Fruit fly (Drosophila melanogaster): ENCODE measurements around the gene snsl.

snsl gene

DNA sequence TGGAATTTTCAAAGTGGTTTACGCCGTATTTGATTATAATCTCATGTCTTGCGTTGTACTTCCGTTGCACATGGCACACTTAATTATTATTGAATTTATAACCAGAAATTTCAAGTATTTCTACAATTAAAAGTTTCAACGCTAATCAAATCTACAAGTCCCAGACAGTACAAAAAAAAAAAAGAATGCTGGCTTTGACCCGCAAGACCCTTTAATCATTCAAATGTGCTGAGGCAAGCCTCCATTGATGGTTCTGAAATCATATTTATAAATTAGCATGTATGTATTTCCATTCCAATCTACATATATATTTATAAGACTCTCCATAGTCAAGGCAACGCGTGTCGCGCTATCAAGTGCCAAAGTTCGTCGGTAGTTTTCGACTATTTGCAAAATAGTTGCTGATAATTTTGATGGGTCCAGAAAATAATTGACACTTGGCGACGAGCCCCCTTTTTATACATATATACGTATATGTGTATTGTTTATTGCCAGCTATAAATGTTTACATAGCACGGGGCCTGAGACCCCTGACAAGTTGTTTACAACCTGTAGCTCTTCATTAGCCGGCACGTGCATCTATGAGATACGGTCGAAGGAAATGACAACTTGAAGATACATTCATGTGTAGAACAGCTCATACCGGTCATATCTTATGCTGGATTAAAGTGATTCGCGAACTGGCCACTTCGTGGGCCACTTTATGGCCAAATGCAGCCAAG is 9.9 kb downstream of the snsl start (continued):
- no peak for TF ChIP-seq lov (optimal IDR thresholded peaks at IDR 0.05)
- TF ChIP-seq lov (GFP tag; IDR thresholded peaks at IDR 0.05), result no peak
- no peak for TF ChIP-seq Aef1 (GFP tag; IDR thresholded peaks at IDR 0.05)
- TF ChIP-seq CG17186 (GFP tag; optimal IDR thresholded peaks at IDR 0.05), result no peak
- TF ChIP-seq pfk (GFP tag; optimal IDR thresholded peaks at IDR 0.05), result no peak
- no peak for TF ChIP-seq CHES-1-like (GFP tag; optimal IDR thresholded peaks at IDR 0.05)
- TF ChIP-seq dpn (GFP tag; optimal IDR thresholded peaks at IDR 0.05), result no peak
- TF ChIP-seq CG31365 (tag; optimal IDR thresholded peaks at IDR 0.05), result no peak
- TF ChIP-seq CG16813 (GFP tag; IDR thresholded peaks at IDR 0.05; ENCODE audit: partially characterized antibody), result 0 out of 3 replicates have a peak, but pooled peaks have one; percentile 8
- TF ChIP-seq MESR4 (GFP tag; optimal IDR thresholded peaks at IDR 0.05), result no peak
- TF ChIP-seq corto (GFP tag; optimal IDR thresholded peaks at IDR 0.05), result no peak
- no peak for TF ChIP-seq oc (tag; optimal IDR thresholded peaks at IDR 0.05)
- TF ChIP-seq CG30403 (GFP tag; optimal IDR thresholded peaks at IDR 0.05), result no peak
- no peak for TF ChIP-seq CG9727 (GFP tag; optimal IDR thresholded peaks at IDR 0.05)
- TF ChIP-seq abd-A (tag; optimal IDR thresholded peaks at IDR 0.05), result peak; percentile 30
- TF ChIP-seq CG6854 (GFP tag; optimal IDR thresholded peaks at IDR 0.05), result no peak
- TF ChIP-seq Jarid2 (GFP tag; optimal IDR thresholded peaks at IDR 0.05), result no peak
- TF ChIP-seq cg (GFP tag; optimal IDR thresholded peaks at IDR 0.05), result no peak
- no peak for TF ChIP-seq CG18476 (GFP tag; optimal IDR thresholded peaks at IDR 0.05)
- no peak for TF ChIP-seq BtbVII (GFP tag; optimal IDR thresholded peaks at IDR 0.05)
- TF ChIP-seq Pdp1 (GFP tag; optimal IDR thresholded peaks at IDR 0.05), result no peak
- TF ChIP-seq CG15601 (tag; optimal IDR thresholded peaks at IDR 0.05), result no peak
- TF ChIP-seq BEAF-32 (GFP tag; optimal IDR thresholded peaks at IDR 0.05), result no peak
- no peak for TF ChIP-seq bcd (GFP tag; optimal IDR thresholded peaks at IDR 0.05)
- TF ChIP-seq CTCF (GFP tag; optimal IDR thresholded peaks at IDR 0.05), result no peak
- TF ChIP-seq nau (GFP tag; optimal IDR thresholded peaks at IDR 0.05), result no peak
- TF ChIP-seq gce (GFP tag; IDR thresholded peaks at IDR 0.05), result no peak

DNA sequence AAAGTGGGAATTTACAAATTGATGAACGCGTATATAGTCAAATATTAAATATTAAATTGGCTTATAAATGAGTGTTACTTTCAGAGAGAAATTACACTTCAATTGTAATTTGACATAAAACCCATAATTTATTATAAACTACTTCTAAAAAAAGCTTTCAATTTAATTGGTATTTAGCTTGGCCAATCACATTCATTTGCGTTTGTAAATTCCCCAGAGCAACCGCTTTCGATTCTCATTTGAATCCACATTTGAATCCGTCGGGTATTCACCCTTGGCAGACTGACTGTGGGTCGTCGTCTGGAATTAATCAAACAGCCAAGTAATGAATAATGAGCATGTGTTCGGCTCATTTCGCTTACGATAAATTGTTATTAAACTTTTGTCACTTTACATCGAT is 10.7 kb downstream of the snsl start:
- peak; percentile 6 for TF ChIP-seq Nf-YB (GFP tag; optimal IDR thresholded peaks at IDR 0.05)
- TF ChIP-seq CG32767 (GFP tag; IDR thresholded peaks at IDR 0.05), result no peak
- peak; percentile 14 for TF ChIP-seq Med (GFP tag)

DNA sequence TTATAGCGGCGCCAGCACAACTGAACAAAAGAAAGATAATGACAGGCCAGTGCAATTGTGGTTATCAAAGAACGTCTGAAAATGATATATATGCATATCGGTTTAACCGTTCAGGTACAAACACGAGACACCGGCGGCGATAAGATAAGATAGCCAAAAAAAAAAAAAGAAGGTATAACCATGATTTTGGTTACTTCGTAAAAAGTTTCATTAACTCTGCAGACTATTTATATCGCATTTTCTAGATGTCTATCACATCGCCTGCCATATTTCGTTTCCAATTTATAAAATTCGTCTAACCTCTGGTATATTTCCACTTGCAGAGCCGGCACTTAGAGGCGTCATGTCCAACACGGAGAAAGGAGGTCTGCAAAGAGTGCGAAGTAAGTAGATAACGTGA is 12.9 kb downstream of the snsl start:
- peak; percentile 83 for TF ChIP-seq cwo (GFP tag; optimal IDR thresholded peaks at IDR 0.05)
- no peak for TF ChIP-seq zfh2 (GFP tag; optimal IDR thresholded peaks at IDR 0.05)
- peak; percentile 55 for TF ChIP-seq exex (tag; optimal IDR thresholded peaks at IDR 0.05)
- TF ChIP-seq sug (tag; optimal IDR thresholded peaks at IDR 0.05), result peak; percentile 32
- TF ChIP-seq eve (GFP tag; optimal IDR thresholded peaks at IDR 0.05), result peak in 1 of 2 experiments; percentile 32
- no peak for TF ChIP-seq CG2678 (tag; optimal IDR thresholded peaks at IDR 0.05)
- peak; percentile 36 for TF ChIP-seq CG15479 (GFP tag; optimal IDR thresholded peaks at IDR 0.05)
- TF ChIP-seq mirr (GFP tag; optimal IDR thresholded peaks at IDR 0.05), result peak; percentile 30
- peak; percentile 9 for TF ChIP-seq sd (tag; optimal IDR thresholded peaks at IDR 0.05)
- TF ChIP-seq crc (GFP tag; optimal IDR thresholded peaks at IDR 0.05), result no peak
- TF ChIP-seq grn (GFP tag; optimal IDR thresholded peaks at IDR 0.05), result peak; percentile 81
- no peak for TF ChIP-seq h (optimal IDR thresholded peaks at IDR 0.05)
- no peak for TF ChIP-seq CG4820 (GFP tag; optimal IDR thresholded peaks at IDR 0.05)
- no peak for TF ChIP-seq CG11695 (GFP tag; IDR thresholded peaks at IDR 0.05)
- TF ChIP-seq GATAe (GFP tag; conservative IDR thresholded peaks at IDR 0.05), result peak; percentile 33; the same call in 1 of the 2 replicates
- no peak for TF ChIP-seq Aef1 (GFP tag; IDR thresholded peaks at IDR 0.05)

Measured in whole organism, embryonic.